Fruit fly (Drosophila melanogaster) whole organism, embryonic: ENCODE measurements around the gene mRRF2.

Experiments used
- CG10462 ChIP-seq: fragments of 200-800 bp; sonication (Bioruptor generic); optimal IDR thresholded peaks from 2 replicates; lab custom pipeline; 2016; ENCODE audit warnings: missing biosample characterization, missing genetic modification characterization
- CG12155 ChIP-seq: fragments of 200-800 bp; sonication (Bioruptor generic); optimal IDR thresholded peaks from 3 replicates; lab custom pipeline; 2016; ENCODE audit warnings: missing biosample characterization, missing genetic modification characterization
- CG12236 ChIP-seq: fragments of 200-800 bp; sonication (Bioruptor generic); optimal IDR thresholded peaks from 2 replicates; lab custom pipeline; 2016; ENCODE audit warnings: missing biosample characterization, missing genetic modification characterization
- CG1233 ChIP-seq: fragments of 200-800 bp; sonication (Bioruptor generic); optimal IDR thresholded peaks from 4 replicates; lab custom pipeline; 2018; ENCODE audit warnings: missing biosample characterization, mild to moderate bottlenecking, missing genetic modification characterization
- CG13424 ChIP-seq: fragments of 200-800 bp; sonication (Bioruptor generic); optimal IDR thresholded peaks from 2 replicates; lab custom pipeline; 2019; ENCODE audit warnings: missing biosample characterization, mild to moderate bottlenecking, missing genetic modification characterization, moderate library complexity
- CG17328 ChIP-seq: fragments of 200-800 bp; sonication (Bioruptor generic); IDR thresholded peaks from 2 replicates; pipeline ENCODE4 v1.3.6; 2022; ENCODE audit warnings: missing biosample characterization, missing genetic modification characterization
- CG17802 ChIP-seq: fragments of 200-800 bp; sonication (Bioruptor generic); optimal IDR thresholded peaks from 2 replicates; lab custom pipeline; 2018; ENCODE audit warnings: missing biosample characterization, mild to moderate bottlenecking, missing genetic modification characterization, moderate library complexity
- CG1832 ChIP-seq: fragments of 200-800 bp; sonication (Bioruptor generic); optimal IDR thresholded peaks from 2 replicates; lab custom pipeline; 2017; ENCODE audit warnings: missing biosample characterization, mild to moderate bottlenecking, missing genetic modification characterization, inconsistent platforms
- CG18476 ChIP-seq: fragments of 200-800 bp; sonication (Bioruptor generic); optimal IDR thresholded peaks from 2 replicates; lab custom pipeline; 2016; ENCODE audit warnings: missing biosample characterization, mild to moderate bottlenecking, missing genetic modification characterization
- CG18599 ChIP-seq: fragments of 200-800 bp; sonication (Bioruptor generic); optimal IDR thresholded peaks from 3 replicates; lab custom pipeline; 2017; ENCODE audit warnings: missing biosample characterization, missing genetic modification characterization, mild to moderate bottlenecking, moderate library complexity, missing genetic modification reagents
- CG3163 ChIP-seq: fragments of 200-800 bp; sonication (Bioruptor generic); optimal IDR thresholded peaks from 3 replicates; lab custom pipeline; 2016; ENCODE audit warnings: missing biosample characterization, missing genetic modification characterization
- CG33213 ChIP-seq: fragments of 200-800 bp; sonication (Bioruptor generic); optimal IDR thresholded peaks from 3 replicates; lab custom pipeline; 2016; ENCODE audit warnings: missing biosample characterization, missing genetic modification characterization
- CG3838 ChIP-seq: fragments of 200-800 bp; sonication (Bioruptor generic); optimal IDR thresholded peaks from 3 replicates; lab custom pipeline; 2016; ENCODE audit warnings: missing biosample characterization, missing genetic modification characterization
- CG4854 ChIP-seq: fragments of 200-800 bp; sonication (Bioruptor generic); optimal IDR thresholded peaks from 2 replicates; lab custom pipeline; 2016; ENCODE audit warnings: missing biosample characterization, missing genetic modification characterization, inconsistent platforms
- CG8924 ChIP-seq: fragments of 200-800 bp; optimal IDR thresholded peaks from 3 replicates; lab custom pipeline; 2019; ENCODE audit warnings: missing biosample characterization, mild to moderate bottlenecking, missing genetic modification characterization, moderate library complexity
- CG9437 ChIP-seq: fragments of 200-800 bp; sonication (Bioruptor generic); optimal IDR thresholded peaks from 2 replicates; lab custom pipeline; 2018; ENCODE audit warnings: missing biosample characterization, mild to moderate bottlenecking, missing genetic modification characterization
- Chrac-16 ChIP-seq: fragments of 200-800 bp; sonication (Bioruptor generic); optimal IDR thresholded peaks from 3 replicates; lab custom pipeline; 2016; ENCODE audit warnings: missing biosample characterization, missing genetic modification characterization
- CoRest ChIP-seq: fragments of 200-800 bp; sonication (Bioruptor generic); optimal IDR thresholded peaks from 3 replicates; lab custom pipeline; 2018; ENCODE audit warnings: missing biosample characterization, mild to moderate bottlenecking, missing genetic modification characterization, moderate library complexity
- D19A ChIP-seq: fragments of 200-800 bp; optimal IDR thresholded peaks from 3 replicates; lab custom pipeline; 2019; ENCODE audit warnings: missing biosample characterization, mild to moderate bottlenecking, missing genetic modification characterization, moderate library complexity
- D19B ChIP-seq: fragments of 200-800 bp; sonication (Bioruptor generic); optimal IDR thresholded peaks from 2 replicates; lab custom pipeline; 2017; ENCODE audit warnings: missing biosample characterization, mild to moderate bottlenecking, missing genetic modification characterization
- Dek ChIP-seq: fragments of 200-800 bp; sonication (Bioruptor generic); optimal IDR thresholded peaks from 3 replicates; lab custom pipeline; 2019; ENCODE audit warnings: missing biosample characterization, mild to moderate bottlenecking, missing genetic modification characterization, moderate library complexity
- Dll ChIP-seq: fragments of 200-800 bp; sonication (Bioruptor generic); IDR thresholded peaks from 4 replicates; pipeline ENCODE4 v1.3.6; 2022; ENCODE audit warnings: missing biosample characterization, missing genetic modification characterization; ENCODE audit not compliant: partially characterized antibody
- Doc2 ChIP-seq: fragments of 200-800 bp; sonication (Bioruptor generic); IDR thresholded peaks from 2 replicates; pipeline ENCODE4 v1.3.6; 2022; ENCODE audit warnings: missing biosample characterization, missing genetic modification characterization
- Drgx ChIP-seq: fragments of 200-800 bp; sonication (Bioruptor generic); IDR thresholded peaks from 2 replicates; pipeline ENCODE4 v1.3.6; 2022; ENCODE audit warnings: missing biosample characterization, missing genetic modification characterization
- E2f2 ChIP-seq: fragments of 200-800 bp; sonication (Bioruptor generic); IDR thresholded peaks from 2 replicates; pipeline ENCODE4 v1.3.6; 2022; ENCODE audit warnings: missing biosample characterization, missing genetic modification characterization
- H15 ChIP-seq: fragments of 200-800 bp; sonication (Bioruptor generic); IDR thresholded peaks from 3 replicates; pipeline ENCODE4 v1.3.6; 2022; ENCODE audit warnings: missing biosample characterization, missing genetic modification characterization
- Hr3 ChIP-seq: fragments of 200-800 bp; sonication (Bioruptor generic); optimal IDR thresholded peaks from 3 replicates; lab custom pipeline; 2016; ENCODE audit warnings: missing biosample characterization, missing genetic modification characterization
- Poxn ChIP-seq: fragments of 200-800 bp; sonication (Bioruptor generic); IDR thresholded peaks from 2 replicates; pipeline ENCODE4 v1.3.6; 2022; ENCODE audit warnings: missing biosample characterization, missing genetic modification characterization
- Scr ChIP-seq: fragments of 200-800 bp; sonication (Bioruptor generic); IDR thresholded peaks from 2 replicates; pipeline ENCODE4 v1.3.6; 2022; ENCODE audit warnings: missing biosample characterization, missing genetic modification characterization; ENCODE audit not compliant: partially characterized antibody
- Sox102F ChIP-seq: fragments of 200-800 bp; sonication (Bioruptor generic); optimal IDR thresholded peaks from 2 replicates; lab custom pipeline; 2018; ENCODE audit warnings: missing biosample characterization, mild to moderate bottlenecking, missing genetic modification characterization, moderate library complexity
- Spps ChIP-seq: fragments of 200-800 bp; sonication (Bioruptor generic); optimal IDR thresholded peaks from 2 replicates; lab custom pipeline; 2018; ENCODE audit warnings: missing biosample characterization, mild to moderate bottlenecking, missing genetic modification characterization
- Stat92E ChIP-seq, 3 experiments: fragments of >200 bp in 2 of 3; fragments of 200-800 bp in 1 of 3; sonication (Bioruptor generic) in 1 of 3; optimal IDR thresholded peaks; 2 replicates each; lab custom pipeline; 2017 to 2019; ENCODE audit warnings: missing biosample characterization in 3 of 3, missing genetic modification characterization in 3 of 3, mild to moderate bottlenecking in 1 of 3, moderate library complexity in 1 of 3
- Trl ChIP-seq, 3 experiments: fragments of >200 bp in 2 of 3; fragments of 200-800 bp in 1 of 3; sonication (Bioruptor generic) in 1 of 3; optimal IDR thresholded peaks; 2 replicates in 1 of 3; 3 replicates in 2 of 3; lab custom pipeline; 2016 to 2017; ENCODE audit warnings: missing biosample characterization in 1 of 3, missing genetic modification characterization in 1 of 3
- cato ChIP-seq: fragments of 200-800 bp; sonication (Bioruptor generic); optimal IDR thresholded peaks from 2 replicates; lab custom pipeline; 2016; ENCODE audit warnings: missing biosample characterization, missing genetic modification characterization, borderline replicate concordance
- chn ChIP-seq: fragments of 200-800 bp; sonication (Bioruptor generic); optimal IDR thresholded peaks from 2 replicates; lab custom pipeline; 2016; ENCODE audit warnings: missing biosample characterization, missing genetic modification characterization
- ci ChIP-seq: fragments of 200-800 bp; sonication (Bioruptor generic); IDR thresholded peaks from 3 replicates; pipeline ENCODE4 v1.3.6; 2022; ENCODE audit warnings: missing biosample characterization, missing genetic modification characterization
- crp ChIP-seq, 2 experiments: fragments of 200-800 bp; sonication (Bioruptor generic); optimal IDR thresholded peaks; 2 replicates in 1 of 2; 3 replicates in 1 of 2; lab custom pipeline; 2017; ENCODE audit warnings: missing biosample characterization in 2 of 2, missing genetic modification characterization in 2 of 2, mild to moderate bottlenecking in 1 of 2, moderate library complexity in 1 of 2
- emc ChIP-seq: fragments of 200-800 bp; sonication (Bioruptor generic); optimal IDR thresholded peaks from 2 replicates; lab custom pipeline; 2016; ENCODE audit warnings: missing biosample characterization, missing genetic modification characterization
- eyg ChIP-seq: fragments of 200-800 bp; sonication (Bioruptor generic); optimal IDR thresholded peaks from 3 replicates; lab custom pipeline; 2016; ENCODE audit warnings: missing biosample characterization, missing genetic modification characterization
- fd102C ChIP-seq: fragments of 200-800 bp; sonication (Bioruptor generic); optimal IDR thresholded peaks from 2 replicates; lab custom pipeline; 2018; ENCODE audit warnings: missing biosample characterization, mild to moderate bottlenecking, missing genetic modification characterization, moderate library complexity
- h ChIP-seq: fragments of >200 bp; optimal IDR thresholded peaks from 2 replicates; lab custom pipeline; 2017
- insv ChIP-seq, 2 experiments: fragments of 200-800 bp; sonication (Bioruptor generic); optimal IDR thresholded peaks; 3 replicates each; lab custom pipeline; 2016 to 2018; ENCODE audit warnings: missing biosample characterization in 2 of 2, missing genetic modification characterization in 2 of 2
- lab ChIP-seq: fragments of 200-800 bp; sonication (Bioruptor generic); optimal IDR thresholded peaks from 3 replicates; lab custom pipeline; 2017; ENCODE audit warnings: missing biosample characterization, missing genetic modification characterization, mild to moderate bottlenecking, moderate library complexity, missing genetic modification reagents
- peb ChIP-seq: fragments of 200-800 bp; sonication (Bioruptor generic); IDR thresholded peaks from 2 replicates; pipeline ENCODE4 v1.3.6; 2022; ENCODE audit warnings: missing biosample characterization, missing genetic modification characterization
- pfk ChIP-seq: fragments of 200-800 bp; sonication (Bioruptor generic); optimal IDR thresholded peaks from 2 replicates; lab custom pipeline; 2018; ENCODE audit warnings: missing biosample characterization, mild to moderate bottlenecking, missing genetic modification characterization, moderate library complexity
- pum ChIP-seq: fragments of 200-800 bp; sonication (Bioruptor generic); optimal IDR thresholded peaks from 2 replicates; lab custom pipeline; 2016; ENCODE audit warnings: missing biosample characterization, missing genetic modification characterization
- sens-2 ChIP-seq: fragments of 200-800 bp; sonication (Bioruptor generic); IDR thresholded peaks from 2 replicates; pipeline ENCODE4 v1.3.6; 2022; ENCODE audit warnings: missing biosample characterization, missing genetic modification characterization
- tgo ChIP-seq: fragments of 200-800 bp; sonication (Bioruptor generic); IDR thresholded peaks from 3 replicates; pipeline ENCODE4 v1.3.6; 2022; ENCODE audit warnings: missing biosample characterization, missing genetic modification characterization
- tx ChIP-seq: fragments of 200-800 bp; sonication (Bioruptor generic); optimal IDR thresholded peaks from 2 replicates; lab custom pipeline; 2016; ENCODE audit warnings: missing biosample characterization, missing genetic modification characterization

Gene mRRF2

dm6 chr3R:22590668-22591275 lies 22.7 kb upstream of the mRRF2 start (continued):
- peak; percentile 37 for TF ChIP-seq Spps (tag; lab: Kevin White, UChicago)
- no peak for TF ChIP-seq H15 (GFP tag; lab: Robert Waterston, UW)
- peak; percentile 89 for TF ChIP-seq D19B (GFP tag; lab: Kevin White, UChicago)
- TF ChIP-seq lab: peak; percentile 26
- 0 out of 3 replicates have a peak, but pooled peaks have one; percentile 39 for TF ChIP-seq ci (GFP tag; lab: Robert Waterston, UW)
- TF ChIP-seq CG9437: peak; percentile 70
- no peak for TF ChIP-seq Scr
- TF ChIP-seq CG12236 (GFP tag; lab: Kevin White, UChicago): no peak
- TF ChIP-seq tx: peak; percentile 36
- no peak for TF ChIP-seq pfk (GFP tag; lab: Kevin White, UChicago)
- no peak for TF ChIP-seq Trl (optimal IDR thresholded peaks at IDR 0.05; lab: Kevin White, UChicago)
- peak; percentile 10 for TF ChIP-seq Trl (GFP tag; optimal IDR thresholded peaks at IDR 0.05; lab: Kevin White, UChicago)
- peak; percentile 22 for TF ChIP-seq CG18599
- TF ChIP-seq CG12155 (GFP tag; lab: Kevin White, UChicago): peak; percentile 13
- peak; percentile 68 for TF ChIP-seq CG8924 (tag; lab: Kevin White, UChicago)
- TF ChIP-seq Doc2 (GFP tag; lab: Robert Waterston, UW): no peak
- TF ChIP-seq emc: no peak
- TF ChIP-seq Dek (tag; lab: Kevin White, UChicago): no peak
- peak; percentile 37 for TF ChIP-seq CG18476 (GFP tag; lab: Kevin White, UChicago)
- TF ChIP-seq CoRest (tag; lab: Kevin White, UChicago): peak; percentile 72
- TF ChIP-seq CG1233 (GFP tag; lab: Kevin White, UChicago): peak; percentile 41
- peak; percentile 69 for TF ChIP-seq CG13424
- TF ChIP-seq Hr3 (GFP tag; lab: Kevin White, UChicago): peak; percentile 72
- TF ChIP-seq CG3838 (GFP tag; lab: Kevin White, UChicago): no peak
- no peak for TF ChIP-seq sens-2 (GFP tag; lab: Robert Waterston, UW)
- peak; percentile 12 for TF ChIP-seq Chrac-16 (GFP tag; lab: Kevin White, UChicago)
- TF ChIP-seq CG1832 (GFP tag; lab: Kevin White, UChicago): no peak
- TF ChIP-seq cato (GFP tag; lab: Kevin White, UChicago): peak; percentile 35
- peak; percentile 18 for TF ChIP-seq CG33213 (GFP tag; lab: Kevin White, UChicago)
- TF ChIP-seq CG17328 (GFP tag; lab: Robert Waterston, UW): peak; percentile 42; the same call in 1 of the 2 replicates
- TF ChIP-seq CG17802 (tag; lab: Kevin White, UChicago): peak; percentile 12
- no peak for TF ChIP-seq Dll (GFP tag; lab: Robert Waterston, UW)
- TF ChIP-seq D19A (tag; lab: Kevin White, UChicago): peak; percentile 73
- TF ChIP-seq Poxn (GFP tag; lab: Robert Waterston, UW): no peak
- peak; percentile 29 for TF ChIP-seq CG10462 (GFP tag; lab: Kevin White, UChicago)
- TF ChIP-seq CG4854 (GFP tag; lab: Kevin White, UChicago): no peak
- peak; percentile 79 for TF ChIP-seq Sox102F (GFP tag; lab: Kevin White, UChicago)
- no peak for TF ChIP-seq insv (GFP tag; optimal IDR thresholded peaks at IDR 0.05; lab: Kevin White, UChicago)
- peak; percentile 47 for TF ChIP-seq pum (GFP tag; lab: Kevin White, UChicago)
- peak; percentile 17 for TF ChIP-seq fd102C (GFP tag; lab: Kevin White, UChicago)
- peak; percentile 34; the same call in 1 of the 2 replicates for TF ChIP-seq E2f2 (GFP tag; lab: Robert Waterston, UW)
- peak; percentile 60 for TF ChIP-seq chn
- TF ChIP-seq Drgx: peak; percentile 62; the same call in 1 of the 2 replicates
- peak in 1 of 3 experiments; percentile 80 for TF ChIP-seq Stat92E (GFP tag; optimal IDR thresholded peaks at IDR 0.05; lab: Kevin White, UChicago)
- TF ChIP-seq eyg (GFP tag; lab: Kevin White, UChicago): no peak
- no peak for TF ChIP-seq tgo (GFP tag; lab: Robert Waterston, UW)
- TF ChIP-seq h (lab: Kevin White, UChicago): no peak
- TF ChIP-seq peb (GFP tag; lab: Robert Waterston, UW): no peak
- no peak for TF ChIP-seq CG3163 (GFP tag; lab: Kevin White, UChicago)
- TF ChIP-seq crp (GFP tag; optimal IDR thresholded peaks at IDR 0.05; lab: Kevin White, UChicago): no peak
